Worm (Caenorhabditis elegans) whole organism, L2 larva: ENCODE results near the gene ssq-1.

Experiments used
- ama-1 ChIP-seq: fragments of 150-350 bp; optimal IDR thresholded peaks from 2 replicates; lab custom pipeline; 2018; ENCODE audit warnings: inconsistent platforms
- gmeb-1 ChIP-seq: fragments of 150-350 bp; optimal IDR thresholded peaks from 2 replicates; lab custom pipeline; 2014; ENCODE audit warnings: missing biosample characterization, missing genetic modification characterization
- lsy-2 ChIP-seq, 2 experiments: fragments of 150-350 bp in 1 of 2; sonication (generic microtip) in 1 of 2; optimal IDR thresholded peaks; 2 replicates each; lab custom pipeline; 2014 to 2017; ENCODE audit warnings: missing biosample characterization in 2 of 2, missing genetic modification characterization in 2 of 2
- nhr-23 ChIP-seq: fragments of 150-350 bp; optimal IDR thresholded peaks from 2 replicates; lab custom pipeline; 2014; ENCODE audit warnings: missing biosample characterization, missing genetic modification reagents, missing genetic modification characterization
- unc-39 ChIP-seq: fragments of 150-350 bp; optimal IDR thresholded peaks from 2 replicates; lab custom pipeline; 2014; ENCODE audit warnings: missing biosample characterization, missing genetic modification characterization
- zag-1 ChIP-seq: fragments of 150-350 bp; optimal IDR thresholded peaks from 2 replicates; lab custom pipeline; 2014; ENCODE audit warnings: missing biosample characterization, missing genetic modification characterization

- TF ChIP-seq zag-1 (tag; lab: Kevin White, UChicago) (no peak), ama-1 (lab: Kevin White, UChicago) (no peak), gmeb-1 (tag; lab: Kevin White, UChicago) (no peak), lsy-2 (tag; optimal IDR thresholded peaks at IDR 0.05; lab: Kevin White, UChicago) (no peak), unc-39 (no peak), nhr-23 (tag; lab: Kevin White, UChicago) (no peak)
Observed at ce11 chrIV:9815432-9815831, 36.9 kb upstream of the ssq-1 start, which contains the start of gene egl-20.
